Fruit fly (Drosophila melanogaster): ENCODE data around the gene scrt.

dm6 chr3L:4026506-4026868, 42.8 kb downstream of the scrt start, which contains the start of gene Gr64a:
- TF ChIP-seq CTCF (optimal IDR thresholded peaks at IDR 0.05) = no peak
- TF ChIP-seq CG8478 (optimal IDR thresholded peaks at IDR 0.05) = no peak
